Worm (Caenorhabditis elegans): ENCODE results near the gene daf-36.

daf-36 gene

DNA sequence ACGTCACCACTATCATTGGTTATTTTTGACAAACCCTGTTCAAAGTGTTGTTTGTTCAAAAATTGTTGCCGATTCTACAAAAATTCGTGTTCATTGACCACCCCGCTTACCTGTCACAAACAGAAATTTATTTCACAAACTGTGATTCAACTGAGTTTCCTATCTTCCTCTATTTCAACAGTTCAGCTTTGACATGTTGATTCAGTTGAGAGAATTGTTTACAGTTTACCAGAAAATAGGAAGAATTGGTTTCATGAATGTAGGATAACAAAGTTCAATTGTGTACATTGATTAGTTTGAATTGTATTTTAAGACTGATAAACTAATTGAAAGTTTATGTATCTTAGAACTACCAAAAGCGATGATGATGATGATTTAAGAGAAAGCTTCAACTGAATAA, 20.1 kb upstream of the daf-36 start:
- TF ChIP-seq dsc-1 (tag; optimal IDR thresholded peaks at IDR 0.05), result peak; percentile 6
- no peak for TF ChIP-seq efl-3 (GFP tag; optimal IDR thresholded peaks at IDR 0.05)
- no peak for TF ChIP-seq fkh-4 (tag; optimal IDR thresholded peaks at IDR 0.05; ENCODE audit: borderline replicate concordance)

ce11 chrV:10244018-10244720, 18.7 kb upstream of the daf-36 start:
- TF ChIP-seq lin-35 (GFP tag; optimal IDR thresholded peaks at IDR 0.05) (no peak), nhr-237 (tag; optimal IDR thresholded peaks at IDR 0.05) (no peak), alr-1 (tag; optimal IDR thresholded peaks at IDR 0.05; ENCODE audit: borderline replicate concordance) (no peak), ceh-63 (GFP tag; optimal IDR thresholded peaks at IDR 0.05) (no peak), rnt-1 (tag; optimal IDR thresholded peaks at IDR 0.05) (no peak), C04F5.9 (tag; optimal IDR thresholded peaks at IDR 0.05) (no peak), dsc-1 (tag; optimal IDR thresholded peaks at IDR 0.05) (peak; percentile 73), elt-2 (tag; optimal IDR thresholded peaks at IDR 0.05) (peak; percentile 34), F16B12.6 (tag; optimal IDR thresholded peaks at IDR 0.05) (no peak), fkh-8 (tag; optimal IDR thresholded peaks at IDR 0.05) (peak; percentile 11), jun-1 (tag; optimal IDR thresholded peaks at IDR 0.05) (no peak)

- TF ChIP-seq ztf-11 (tag; optimal IDR thresholded peaks at IDR 0.05) (no peak), nhr-11 (tag; optimal IDR thresholded peaks at IDR 0.05) (no peak), fkh-10 (GFP tag; optimal IDR thresholded peaks at IDR 0.05) (no peak), tbx-2 (tag; optimal IDR thresholded peaks at IDR 0.05) (no peak), ama-1 (optimal IDR thresholded peaks at IDR 0.05) (no peak), sox-4 (tag; optimal IDR thresholded peaks at IDR 0.05) (no peak), C34B4.2 (tag; optimal IDR thresholded peaks at IDR 0.05) (no peak), lin-14 (GFP tag; optimal IDR thresholded peaks at IDR 0.05) (no peak), ets-5 (GFP tag; IDR thresholded peaks at IDR 0.05) (no peak)
Observed at ce11 chrV:10243105-10243504, 17.6 kb upstream of the daf-36 start, which contains the start of gene C12D8.9. Gene C12D8.9 (minus strand): TSS chrV:10243205.

DNA sequence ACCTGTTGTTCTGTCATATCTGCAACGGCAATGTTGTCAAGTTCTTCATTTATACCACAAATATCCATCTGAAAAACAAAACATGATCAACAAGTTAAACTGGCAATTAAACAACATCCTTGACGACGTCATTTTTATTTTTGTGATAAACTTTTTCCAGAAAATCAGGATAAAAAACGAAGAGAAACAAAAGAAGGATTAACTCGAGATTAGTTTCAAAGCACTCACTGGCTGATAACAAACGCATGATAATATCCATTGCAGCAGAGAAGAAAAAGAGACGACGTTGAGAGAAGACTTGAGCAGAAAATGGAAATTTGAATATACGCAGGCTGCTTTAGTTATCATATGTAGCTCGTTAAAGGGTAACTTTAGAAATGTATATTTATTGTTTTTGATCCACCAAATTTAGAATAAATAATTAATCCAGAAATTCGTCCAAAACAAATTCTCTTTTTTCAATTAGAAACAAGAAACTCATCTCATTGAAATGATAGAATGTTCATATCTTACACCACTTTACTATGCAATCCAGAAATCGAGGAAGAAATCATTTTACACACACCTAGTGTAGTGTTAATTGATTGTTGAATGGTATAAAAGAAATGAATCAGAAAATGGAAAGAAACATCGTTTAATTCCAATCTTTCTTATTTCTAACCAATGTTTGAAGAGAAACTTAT, 15.8 kb upstream of the daf-36 start, which contains the start of the genes C12D8.21 and col-148:
TSS of gene C12D8.21 (minus strand) at position 68 of the 683 bp plus-strand sequence.
TSS of gene col-148 (plus strand) at position 633 of the 683 bp plus-strand sequence.
- TF ChIP-seq fkh-10 (GFP tag; optimal IDR thresholded peaks at IDR 0.05) (no peak), ztf-11 (tag; optimal IDR thresholded peaks at IDR 0.05) (no peak), sup-37 (GFP tag; optimal IDR thresholded peaks at IDR 0.05) (no peak), nhr-71 (tag; optimal IDR thresholded peaks at IDR 0.05) (peak; percentile 11), fkh-8 (tag; optimal IDR thresholded peaks at IDR 0.05) (peak; percentile 72), efl-1 (optimal IDR thresholded peaks at IDR 0.05) (no peak), efl-1 (GFP tag; optimal IDR thresholded peaks at IDR 0.05 in 1 of 2) (no peak), nhr-47 (tag; optimal IDR thresholded peaks at IDR 0.05) (peak; percentile 35), pag-3 (tag; optimal IDR thresholded peaks at IDR 0.05; ENCODE audit: borderline replicate concordance, insufficient read depth) (no peak), sox-4 (tag; optimal IDR thresholded peaks at IDR 0.05) (peak; percentile 22), ceh-63 (GFP tag; optimal IDR thresholded peaks at IDR 0.05) (no peak), lin-13 (GFP tag; optimal IDR thresholded peaks at IDR 0.05) (no peak), C04F5.9 (tag; optimal IDR thresholded peaks at IDR 0.05) (no peak), mab-9 (GFP tag; IDR thresholded peaks at IDR 0.05) (no peak), lin-39 (tag; optimal IDR thresholded peaks at IDR 0.05) (no peak), hlh-17 (GFP tag; optimal IDR thresholded peaks at IDR 0.05; ENCODE audit: borderline replicate concordance) (no peak), unc-130 (tag; optimal IDR thresholded peaks at IDR 0.05) (no peak), lir-3 (tag; optimal IDR thresholded peaks at IDR 0.05; ENCODE audit: poor library complexity) (no peak), elt-3 (tag; optimal IDR thresholded peaks at IDR 0.05) (no peak), ceh-88 (GFP tag; IDR thresholded peaks at IDR 0.05) (no peak), nhr-76 (tag; optimal IDR thresholded peaks at IDR 0.05) (no peak), dsc-1 (tag; optimal IDR thresholded peaks at IDR 0.05) (peak; percentile 96), pax-3 (tag; optimal IDR thresholded peaks at IDR 0.05) (peak; percentile 62), nhr-20 (tag; optimal IDR thresholded peaks at IDR 0.05) (no peak), snpc-4 (tag; optimal IDR thresholded peaks at IDR 0.05) (no peak), unc-98 (GFP tag; IDR thresholded peaks at IDR 0.05) (no peak)

Measured in whole organism, L1 larva.